Fruit fly (Drosophila melanogaster): Measurements from ENCODE around the gene ds.

The ds gene

DNA sequence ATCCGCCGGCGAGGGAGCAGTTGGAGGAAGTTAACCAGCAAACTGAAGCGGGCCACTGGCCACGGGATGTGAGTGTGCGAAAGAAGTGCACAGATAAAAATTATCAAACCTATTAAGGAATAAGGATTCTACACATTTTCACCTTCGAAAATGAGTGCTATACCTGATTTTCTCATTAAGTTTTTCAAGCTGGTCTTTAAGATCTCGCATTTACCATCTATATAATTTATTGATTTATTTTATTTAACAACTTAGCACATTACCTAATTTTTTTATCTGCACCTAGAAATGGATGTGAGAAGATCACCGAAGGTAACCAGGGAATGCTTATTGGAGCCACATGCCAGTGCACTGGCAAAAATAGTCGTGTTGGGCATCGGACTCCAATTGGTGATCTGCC, 7.0 kb upstream of the ds start (continued):
- TF ChIP-seq CG32006 (GFP tag; optimal IDR thresholded peaks at IDR 0.05), result no peak
- TF ChIP-seq CG6276 (GFP tag; optimal IDR thresholded peaks at IDR 0.05), result no peak
- no peak for TF ChIP-seq Ets21C (GFP tag; optimal IDR thresholded peaks at IDR 0.05)
- no peak for TF ChIP-seq CG4318 (GFP tag; optimal IDR thresholded peaks at IDR 0.05)
- TF ChIP-seq CG31627 (GFP tag; optimal IDR thresholded peaks at IDR 0.05), result no peak
- TF ChIP-seq pdm3 (GFP tag; optimal IDR thresholded peaks at IDR 0.05), result peak; percentile 2
- TF ChIP-seq Gug (GFP tag; IDR thresholded peaks at IDR 0.05), result no peak

dm6 chr2L:718280-718871, 3.6 kb upstream of the ds start:
- TF ChIP-seq Sox102F (GFP tag; optimal IDR thresholded peaks at IDR 0.05), result peak; percentile 71
- peak; percentile 75 for TF ChIP-seq Met (GFP tag; optimal IDR thresholded peaks at IDR 0.05)
- TF ChIP-seq CG6808 (GFP tag; optimal IDR thresholded peaks at IDR 0.05), result peak; percentile 79
- no peak for TF ChIP-seq eg (GFP tag; IDR thresholded peaks at IDR 0.05)
- peak; percentile 54 for TF ChIP-seq CG8319 (GFP tag; optimal IDR thresholded peaks at IDR 0.05)
- peak; percentile 85 for TF ChIP-seq fd59A (GFP tag; optimal IDR thresholded peaks at IDR 0.05)
- peak; percentile 84 for TF ChIP-seq CG10669 (GFP tag; optimal IDR thresholded peaks at IDR 0.05)
- TF ChIP-seq fd85E (GFP tag; optimal IDR thresholded peaks at IDR 0.05), result no peak
- peak; percentile 72 for TF ChIP-seq Eip75B (GFP tag; optimal IDR thresholded peaks at IDR 0.05)
- peak; percentile 12 to 64 for TF ChIP-seq salr (GFP tag; optimal IDR thresholded peaks at IDR 0.05)
- no peak for TF ChIP-seq CG6854 (GFP tag; optimal IDR thresholded peaks at IDR 0.05)
- TF ChIP-seq CG3919 (GFP tag; optimal IDR thresholded peaks at IDR 0.05), result peak; percentile 71
- TF ChIP-seq CG16779 (tag; optimal IDR thresholded peaks at IDR 0.05), result peak; percentile 38
- peak; percentile 78 for TF ChIP-seq CG31627 (GFP tag; optimal IDR thresholded peaks at IDR 0.05)
- TF ChIP-seq lz (GFP tag; optimal IDR thresholded peaks at IDR 0.05), result peak; percentile 55
- no peak for TF ChIP-seq Hr4 (GFP tag; optimal IDR thresholded peaks at IDR 0.05)
- peak; percentile 44 to 77 for TF ChIP-seq ss (GFP tag; optimal IDR thresholded peaks at IDR 0.05)
- peak; percentile 66 for TF ChIP-seq net (GFP tag; optimal IDR thresholded peaks at IDR 0.05)
- TF ChIP-seq CG11294 (GFP tag; IDR thresholded peaks at IDR 0.05), result no peak
- TF ChIP-seq CG1621 (tag; optimal IDR thresholded peaks at IDR 0.05), result peak; percentile 65
- TF ChIP-seq Hr38 (GFP tag; optimal IDR thresholded peaks at IDR 0.05), result no peak
- TF ChIP-seq CG4318 (GFP tag; optimal IDR thresholded peaks at IDR 0.05), result no peak
- peak; percentile 56 for TF ChIP-seq CG9139 (GFP tag; optimal IDR thresholded peaks at IDR 0.05)
- TF ChIP-seq cyc (GFP tag; optimal IDR thresholded peaks at IDR 0.05), result peak; percentile 62
- peak; percentile 73 for TF ChIP-seq Sox14 (GFP tag; optimal IDR thresholded peaks at IDR 0.05)
- no peak for TF ChIP-seq CG6276 (GFP tag; optimal IDR thresholded peaks at IDR 0.05)
- TF ChIP-seq acj6 (GFP tag; optimal IDR thresholded peaks at IDR 0.05), result peak; percentile 67
- TF ChIP-seq Eip78C (GFP tag), result peak; percentile 90
- TF ChIP-seq CG8632 (GFP tag; optimal IDR thresholded peaks at IDR 0.05), result peak; percentile 61
- TF ChIP-seq fkh (GFP tag; optimal IDR thresholded peaks at IDR 0.05), result no peak
- TF ChIP-seq CG34406 (GFP tag; optimal IDR thresholded peaks at IDR 0.05), result peak; percentile 52
- no peak for TF ChIP-seq dac (GFP tag; optimal IDR thresholded peaks at IDR 0.05)
- TF ChIP-seq OdsH (GFP tag; optimal IDR thresholded peaks at IDR 0.05), result peak; percentile 71
- peak; percentile 28; the same call in 1 of the 3 replicates for TF ChIP-seq CG8119 (GFP tag; IDR thresholded peaks at IDR 0.05)
- TF ChIP-seq pdm3 (GFP tag; optimal IDR thresholded peaks at IDR 0.05), result peak; percentile 80
- peak; percentile 4 for TF ChIP-seq Blimp-1 (GFP tag; optimal IDR thresholded peaks at IDR 0.05)
- TF ChIP-seq esn (GFP tag; optimal IDR thresholded peaks at IDR 0.05), result peak; percentile 78
- peak; percentile 81 for TF ChIP-seq CG3032 (tag; optimal IDR thresholded peaks at IDR 0.05)
- TF ChIP-seq Ets21C (GFP tag; optimal IDR thresholded peaks at IDR 0.05), result peak; percentile 66
- peak; percentile 80 for TF ChIP-seq CG6163 (GFP tag; IDR thresholded peaks at IDR 0.05)
- no peak for TF ChIP-seq CG15336 (GFP tag; IDR thresholded peaks at IDR 0.05)
- TF ChIP-seq svp (GFP tag), result peak; percentile 80
- TF ChIP-seq achi (GFP tag; optimal IDR thresholded peaks at IDR 0.05), result peak; percentile 52
- peak; percentile 41 for TF ChIP-seq Lpt (GFP tag; optimal IDR thresholded peaks at IDR 0.05)
- TF ChIP-seq Sox15 (GFP tag; optimal IDR thresholded peaks at IDR 0.05), result peak; percentile 43
- peak; percentile 75 for TF ChIP-seq Hr39 (GFP tag; optimal IDR thresholded peaks at IDR 0.05)
- no peak for TF ChIP-seq Eip93F (GFP tag; optimal IDR thresholded peaks at IDR 0.05)
